Fruit fly (Drosophila melanogaster) S2 (cell line): ENCODE results near the gene CG42397.

ENCODE experiments used
- CG8478 ChIP-seq: fragments of >200 bp; optimal IDR thresholded peaks from 2 replicates; lab custom pipeline; 2018
- CTCF ChIP-seq, 2 experiments: fragments of >200 bp; optimal IDR thresholded peaks; 2 replicates each; lab custom pipeline; 2018

dm6 chr3L:11947357-11947756 lies 26.2 kb downstream of the CG42397 start, which contains the start of gene CG7252:
- TF ChIP-seq CG8478 (lab: Kevin White, UChicago) = no peak
- no peak for TF ChIP-seq CTCF (optimal IDR thresholded peaks at IDR 0.05; lab: Kevin White, UChicago)
